Worm (Caenorhabditis elegans): ENCODE measurements around the gene try-10.

The try-10 gene

ce11 chrV:13034604-13035003 is 21.5 kb upstream of the try-10 start, which contains the start of gene W07G4.7:
Gene W07G4.7, minus strand, starts transcription at chrV:13034704.
- TF ChIP-seq hif-1 (tag; optimal IDR thresholded peaks at IDR 0.05) (no peak), lin-1 (GFP tag; IDR thresholded peaks at IDR 0.05) (no peak)

ce11 chrV:13033223-13033622 is 20.2 kb upstream of the try-10 start, which contains the start of gene W07G4.1:
Gene W07G4.1, plus strand, starts transcription at chrV:13033523.
- TF ChIP-seq sdz-12 (GFP tag; optimal IDR thresholded peaks at IDR 0.05) (no peak), D1046.2 (GFP tag; IDR thresholded peaks at IDR 0.05) (no peak), mdl-1 (tag; optimal IDR thresholded peaks at IDR 0.05) (no peak), ctbp-1 (GFP tag; IDR thresholded peaks at IDR 0.05) (no peak), dve-1 (tag; optimal IDR thresholded peaks at IDR 0.05; ENCODE audit: insufficient read depth) (no peak), ztf-7 (tag; optimal IDR thresholded peaks at IDR 0.05) (no peak), nhr-237 (tag; optimal IDR thresholded peaks at IDR 0.05) (no peak), aha-1 (tag) (no peak), nhr-76 (tag; optimal IDR thresholded peaks at IDR 0.05) (no peak), pqm-1 (tag; optimal IDR thresholded peaks at IDR 0.05) (no peak), unc-39 (tag; optimal IDR thresholded peaks at IDR 0.05) (no peak), aly-2 (tag; optimal IDR thresholded peaks at IDR 0.05) (no peak), ceh-20 (GFP tag; IDR thresholded peaks at IDR 0.05) (no peak), ztf-11 (tag; optimal IDR thresholded peaks at IDR 0.05) (no peak), R02D3.7 (tag; optimal IDR thresholded peaks at IDR 0.05) (no peak), Y5F2A.4 (GFP tag; optimal IDR thresholded peaks at IDR 0.05) (no peak), hlh-30 (tag; optimal IDR thresholded peaks at IDR 0.05; ENCODE audit: insufficient read depth) (no peak), ceh-62 (tag; optimal IDR thresholded peaks at IDR 0.05) (no peak), unc-130 (GFP tag; optimal IDR thresholded peaks at IDR 0.05) (no peak)

- peak; percentile 6 for TF ChIP-seq ceh-32 (tag; optimal IDR thresholded peaks at IDR 0.05; ENCODE audit: poor library complexity)
- no peak for TF ChIP-seq zfp-3 (GFP tag; conservative IDR thresholded peaks at IDR 0.05)
These were observed 15.8 kb upstream of the try-10 start for ce11 chrV:13028871-13029270.

ce11 chrV:13026631-13027299 is 13.7 kb upstream of the try-10 start:
- TF ChIP-seq lim-7 (GFP tag; IDR thresholded peaks at IDR 0.05) (0 out of 2 replicates have a peak, but pooled peaks have one; percentile 34), mdt-29 (GFP tag; IDR thresholded peaks at IDR 0.05) (no peak), zfp-2 (tag; optimal IDR thresholded peaks at IDR 0.05) (no peak), jun-1 (tag; optimal IDR thresholded peaks at IDR 0.05) (no peak), mes-2 (tag; optimal IDR thresholded peaks at IDR 0.05; ENCODE audit: poor library complexity, severe bottlenecking) (no peak), ces-1 (GFP tag; optimal IDR thresholded peaks at IDR 0.05) (peak; percentile 7), T26A8.4 (GFP tag; IDR thresholded peaks at IDR 0.05) (no peak), php-3 (GFP tag; IDR thresholded peaks at IDR 0.05) (0 out of 2 replicates have a peak, but pooled peaks have one; percentile 9), dmd-6 (GFP tag; IDR thresholded peaks at IDR 0.05) (0 out of 2 replicates have a peak, but pooled peaks have one; percentile 7), nhr-102 (tag; optimal IDR thresholded peaks at IDR 0.05) (no peak)

ce11 chrV:13025283-13025682 is 12.2 kb upstream of the try-10 start:
- no peak for TF ChIP-seq daf-19 (GFP tag; conservative IDR thresholded peaks at IDR 0.05)
- no peak for TF ChIP-seq snpc-4 (tag; optimal IDR thresholded peaks at IDR 0.05)
- TF ChIP-seq dpl-1 (GFP tag; optimal IDR thresholded peaks at IDR 0.05), result no peak
- TF ChIP-seq fkh-10 (GFP tag; optimal IDR thresholded peaks at IDR 0.05), result peak; percentile 41
- no peak for TF ChIP-seq hlh-11 (tag; optimal IDR thresholded peaks at IDR 0.05)
